Fruit fly (Drosophila melanogaster) S2 (cell line): ENCODE results near the gene Bub1.

Experiments
- CG8478 ChIP-seq: fragments of >200 bp; optimal IDR thresholded peaks from 2 replicates; lab custom pipeline; 2018
- CTCF ChIP-seq, 2 experiments: fragments of >200 bp; optimal IDR thresholded peaks; 2 replicates each; lab custom pipeline; 2018

- no peak for TF ChIP-seq CG8478 (lab: Kevin White, UChicago)
- TF ChIP-seq CTCF (optimal IDR thresholded peaks at IDR 0.05; lab: Kevin White, UChicago): no peak
These were observed 18.1 kb downstream of the Bub1 start for dm6 chr2L:5296672-5297288.
